Worm (Caenorhabditis elegans) whole organism, early embryonic: ENCODE measurements around the gene clec-67.

Experiments used
- B0310.2 ChIP-seq: sonication (generic microtip); optimal IDR thresholded peaks from 2 replicates; lab custom pipeline; 2016; ENCODE audit warnings: mild to moderate bottlenecking, missing genetic modification characterization, missing compliant biosample characterization
- F13C5.2 ChIP-seq: sonication (generic microtip); optimal IDR thresholded peaks from 2 replicates; lab custom pipeline; 2017; ENCODE audit warnings: mild to moderate bottlenecking, missing genetic modification characterization, inconsistent platforms, missing compliant biosample characterization
- aly-1 ChIP-seq: sonication (generic microtip); optimal IDR thresholded peaks from 2 replicates; lab custom pipeline; 2016; ENCODE audit warnings: missing genetic modification characterization, missing compliant biosample characterization
- ama-1 ChIP-seq: fragments of 150-350 bp; optimal IDR thresholded peaks from 2 replicates; lab custom pipeline; 2014
- ceh-13 ChIP-seq: fragments of 200-800 bp; sonication (Bioruptor generic); optimal IDR thresholded peaks from 2 replicates; lab custom pipeline; 2018; ENCODE audit warnings: mild to moderate bottlenecking, missing genetic modification characterization, missing compliant biosample characterization
- ceh-36 ChIP-seq: sonication (generic microtip); optimal IDR thresholded peaks from 2 replicates; lab custom pipeline; 2016; ENCODE audit warnings: missing genetic modification characterization, inconsistent platforms, missing compliant biosample characterization
- ets-7 ChIP-seq: sonication (generic microtip); optimal IDR thresholded peaks from 2 replicates; lab custom pipeline; 2016; ENCODE audit warnings: missing genotype, missing genetic modification characterization, missing compliant biosample characterization
- flt-1 ChIP-seq: fragments of 200-800 bp; sonication (Bioruptor generic); IDR thresholded peaks from 2 replicates; pipeline ENCODE4 v1.3.6; 2022; ENCODE audit warnings: missing genetic modification characterization, missing compliant biosample characterization
- hmbx-1 ChIP-seq: sonication (generic microtip); optimal IDR thresholded peaks from 2 replicates; lab custom pipeline; 2016; ENCODE audit warnings: mild to moderate bottlenecking, missing genetic modification characterization, missing compliant biosample characterization
- hnd-1 ChIP-seq: sonication (generic microtip); optimal IDR thresholded peaks from 2 replicates; lab custom pipeline; 2016; ENCODE audit warnings: missing genetic modification characterization, missing compliant biosample characterization
- pes-1 ChIP-seq: fragments of 200-800 bp; sonication (Bioruptor generic); IDR thresholded peaks from 2 replicates; pipeline ENCODE4 v1.3.6; 2022; ENCODE audit warnings: missing genetic modification reagents, missing genetic modification characterization, missing compliant biosample characterization
- sea-1 ChIP-seq: fragments of 200-800 bp; sonication (Bioruptor generic); conservative IDR thresholded peaks from 2 replicates; pipeline ENCODE4 v1.3.6; 2022; ENCODE audit warnings: missing genetic modification characterization, missing compliant biosample characterization
- tbx-11 ChIP-seq: fragments of 200-800 bp; sonication (Bioruptor generic); IDR thresholded peaks from 2 replicates; pipeline ENCODE4 v1.3.6; 2022; ENCODE audit warnings: missing genetic modification characterization, missing compliant biosample characterization
- tra-4 ChIP-seq: sonication (generic microtip); optimal IDR thresholded peaks from 2 replicates; lab custom pipeline; 2017; ENCODE audit warnings: missing genetic modification characterization, missing compliant biosample characterization

DNA sequence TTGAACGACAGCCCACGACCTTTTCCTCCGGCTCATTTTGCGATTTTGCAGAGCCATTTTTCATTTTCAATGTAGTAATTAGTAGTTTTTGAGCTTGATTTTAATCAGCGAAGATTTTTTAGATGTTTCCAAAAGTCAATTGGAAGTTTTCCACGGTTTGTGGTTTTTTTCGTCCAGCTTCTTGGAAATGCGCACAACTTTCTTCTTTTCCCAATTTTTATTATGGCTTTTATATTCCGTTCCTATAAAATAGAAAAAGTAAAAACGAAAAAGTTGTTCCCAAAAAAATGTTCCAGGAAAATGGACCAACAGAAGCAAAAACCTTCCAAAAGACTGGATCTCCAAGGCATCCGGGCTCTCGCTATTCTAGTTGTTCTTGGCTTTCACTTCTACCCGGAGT, 36.6 kb upstream of the clec-67 start, which contains the start of gene oac-22:
- TF ChIP-seq ama-1 (lab: Kevin White, UChicago) = no peak
- TF ChIP-seq hmbx-1 (tag; lab: Kevin White, UChicago) = no peak
- TF ChIP-seq B0310.2 (tag; lab: Kevin White, UChicago) = no peak
- TF ChIP-seq pes-1 (GFP tag; lab: Robert Waterston, UW) = no peak
- TF ChIP-seq ceh-36 (tag; lab: Kevin White, UChicago) = no peak
- no peak for TF ChIP-seq hnd-1 (tag; lab: Kevin White, UChicago)
- no peak for TF ChIP-seq ets-7
- no peak for TF ChIP-seq sea-1 (GFP tag; lab: Robert Waterston, UW)
- TF ChIP-seq tbx-11 (GFP tag; lab: Robert Waterston, UW) = no peak
- no peak for TF ChIP-seq aly-1 (tag; lab: Kevin White, UChicago)
- no peak for TF ChIP-seq ceh-13 (GFP tag; lab: Kevin White, UChicago)
- TF ChIP-seq flt-1 (GFP tag; lab: Robert Waterston, UW) = no peak
- TF ChIP-seq tra-4 (tag; lab: Kevin White, UChicago) = no peak
- TF ChIP-seq F13C5.2 (tag; lab: Kevin White, UChicago) = no peak
